Worm (Caenorhabditis elegans) whole organism, L1 larva: ENCODE results near the gene R09A8.5.

Experiments
- C16A3.4 ChIP-seq: fragments of 150-350 bp; optimal IDR thresholded peaks from 2 replicates; lab custom pipeline; 2014; ENCODE audit warnings: missing biosample characterization, missing genetic modification characterization
- Y116A8C.19 ChIP-seq: sonication (generic microtip); optimal IDR thresholded peaks from 2 replicates; lab custom pipeline; 2016; ENCODE audit warnings: missing compliant biosample characterization, missing genetic modification characterization, borderline replicate concordance
- blmp-1 ChIP-seq: fragments of 150-350 bp; optimal IDR thresholded peaks from 2 replicates; lab custom pipeline; 2014; ENCODE audit warnings: missing biosample characterization, missing genetic modification characterization
- ceh-8 ChIP-seq: fragments of 200-800 bp; sonication (Bioruptor generic); optimal IDR thresholded peaks from 2 replicates; lab custom pipeline; 2018; ENCODE audit warnings: mild to moderate bottlenecking, missing genetic modification characterization, moderate library complexity, missing compliant biosample characterization
- ces-1 ChIP-seq: fragments of 150-350 bp; optimal IDR thresholded peaks from 2 replicates; lab custom pipeline; 2014; ENCODE audit warnings: missing biosample characterization, missing genetic modification reagents, missing genetic modification characterization
- efl-1 ChIP-seq, 4 experiments: fragments of 150-350 bp; optimal IDR thresholded peaks in 3 of 4; peaks in 1 of 4; 1 replicate in 1 of 4; 2 replicates in 3 of 4; lab custom pipeline; 2014; ENCODE audit warnings: missing biosample characterization in 2 of 4, missing genetic modification characterization in 2 of 4, missing genetic modification reagents in 2 of 4
- efl-3 ChIP-seq: fragments of 200-800 bp; sonication (Bioruptor generic); optimal IDR thresholded peaks from 2 replicates; lab custom pipeline; 2018; ENCODE audit warnings: mild to moderate bottlenecking, missing genetic modification characterization, missing compliant biosample characterization
- egl-27 ChIP-seq, 2 experiments: fragments of 150-350 bp in 1 of 2; sonication (generic microtip); optimal IDR thresholded peaks; 3 replicates each; lab custom pipeline; 2017 to 2018; ENCODE audit warnings: missing biosample characterization in 2 of 2, missing genetic modification characterization in 2 of 2, missing genetic modification reagents in 2 of 2
- elt-2 ChIP-seq: sonication (generic microtip); optimal IDR thresholded peaks from 2 replicates; lab custom pipeline; 2016; ENCODE audit warnings: missing genetic modification characterization, mild to moderate bottlenecking, inconsistent platforms, missing compliant biosample characterization, missing genetic modification reagents
- elt-3 ChIP-seq, 6 experiments: fragments of 150-350 bp in 1 of 6; sonication (generic microtip); optimal IDR thresholded peaks; 2 replicates each; lab custom pipeline; 2017 to 2018; ENCODE audit warnings: missing biosample characterization in 6 of 6, missing genetic modification characterization in 6 of 6, inconsistent platforms in 1 of 6
- ets-5 ChIP-seq: fragments of 200-800 bp; sonication (Bioruptor generic); IDR thresholded peaks from 2 replicates; pipeline ENCODE4 v1.3.6; 2022; ENCODE audit warnings: missing genetic modification characterization, missing compliant biosample characterization
- fkh-4 ChIP-seq: sonication (generic microtip); optimal IDR thresholded peaks from 2 replicates; lab custom pipeline; 2016; ENCODE audit warnings: missing compliant biosample characterization, missing genetic modification characterization, borderline replicate concordance
- irx-1 ChIP-seq: sonication (generic microtip); optimal IDR thresholded peaks from 2 replicates; lab custom pipeline; 2016; ENCODE audit warnings: missing genetic modification characterization, missing compliant biosample characterization
- lin-13 ChIP-seq: fragments of 150-350 bp; optimal IDR thresholded peaks from 2 replicates; lab custom pipeline; 2014; ENCODE audit warnings: missing biosample characterization, missing genetic modification reagents, missing genetic modification characterization
- lin-14 ChIP-seq: fragments of 200-800 bp; sonication (Bioruptor generic); optimal IDR thresholded peaks from 2 replicates; lab custom pipeline; 2018; ENCODE audit warnings: mild to moderate bottlenecking, missing genetic modification characterization, moderate library complexity, missing compliant biosample characterization
- lin-15B ChIP-seq: fragments of 150-350 bp; sonication (generic microtip); optimal IDR thresholded peaks from 3 replicates; lab custom pipeline; 2014; ENCODE audit warnings: missing biosample characterization, missing genetic modification characterization
- lir-3 ChIP-seq: sonication (generic microtip); optimal IDR thresholded peaks from 2 replicates; lab custom pipeline; 2016; ENCODE audit warnings: mild to moderate bottlenecking, missing genetic modification characterization, moderate library complexity, missing compliant biosample characterization; ENCODE audit not compliant: poor library complexity
- mab-9 ChIP-seq: fragments of 200-800 bp; sonication (Bioruptor generic); IDR thresholded peaks from 2 replicates; pipeline ENCODE4 v1.3.6; 2022; ENCODE audit warnings: missing genetic modification reagents, missing genetic modification characterization, missing compliant biosample characterization
- mep-1 ChIP-seq: fragments of 150-350 bp; optimal IDR thresholded peaks from 2 replicates; lab custom pipeline; 2014; ENCODE audit warnings: missing biosample characterization, missing genetic modification characterization
- nhr-11 ChIP-seq: fragments of 150-350 bp; optimal IDR thresholded peaks from 2 replicates; lab custom pipeline; 2014; ENCODE audit warnings: missing biosample characterization, missing genetic modification characterization
- nhr-12 ChIP-seq: sonication (generic microtip); optimal IDR thresholded peaks from 2 replicates; lab custom pipeline; 2017; ENCODE audit warnings: missing biosample characterization, missing genetic modification characterization
- nhr-19 ChIP-seq: fragments of 200-800 bp; sonication (Bioruptor generic); conservative IDR thresholded peaks from 2 replicates; pipeline ENCODE4 v1.3.6; 2022; ENCODE audit warnings: missing genetic modification characterization, missing compliant biosample characterization
- nhr-20 ChIP-seq: sonication (generic microtip); optimal IDR thresholded peaks from 2 replicates; lab custom pipeline; 2016; ENCODE audit warnings: mild to moderate bottlenecking, missing genetic modification characterization, missing compliant biosample characterization
- nhr-28 ChIP-seq: fragments of 150-350 bp; optimal IDR thresholded peaks from 2 replicates; lab custom pipeline; 2014; ENCODE audit warnings: missing biosample characterization, missing genetic modification characterization
- nhr-71 ChIP-seq: sonication (generic microtip); optimal IDR thresholded peaks from 2 replicates; lab custom pipeline; 2016; ENCODE audit warnings: mild to moderate bottlenecking, missing genetic modification characterization, moderate library complexity, missing compliant biosample characterization
- nhr-85 ChIP-seq: sonication (generic microtip); peaks from one replicate; lab custom pipeline; 2016; ENCODE audit warnings: missing genetic modification characterization, inconsistent platforms, missing compliant biosample characterization
- nhr-90 ChIP-seq: sonication (generic microtip); optimal IDR thresholded peaks from 2 replicates; lab custom pipeline; 2016; ENCODE audit warnings: mild to moderate bottlenecking, missing genetic modification characterization, missing compliant biosample characterization; ENCODE audit not compliant: poor library complexity
- rnt-1 ChIP-seq: sonication (generic microtip); optimal IDR thresholded peaks from 2 replicates; lab custom pipeline; 2016; ENCODE audit warnings: mild to moderate bottlenecking, missing genetic modification characterization, moderate library complexity, missing compliant biosample characterization
- snpc-4 ChIP-seq: fragments of 150-350 bp; optimal IDR thresholded peaks from 2 replicates; lab custom pipeline; 2014; ENCODE audit warnings: missing biosample characterization, missing genetic modification characterization
- snu-23 ChIP-seq: sonication (generic microtip); optimal IDR thresholded peaks from 2 replicates; lab custom pipeline; 2016; ENCODE audit warnings: missing genetic modification characterization, missing compliant biosample characterization
- sup-37 ChIP-seq: fragments of 200-800 bp; sonication (Bioruptor generic); optimal IDR thresholded peaks from 2 replicates; lab custom pipeline; 2018; ENCODE audit warnings: mild to moderate bottlenecking, missing genetic modification characterization, missing compliant biosample characterization
- swsn-7 ChIP-seq: sonication (generic microtip); optimal IDR thresholded peaks from 2 replicates; lab custom pipeline; 2016; ENCODE audit warnings: missing genetic modification characterization, missing compliant biosample characterization
- tlp-1 ChIP-seq: fragments of 150-350 bp; optimal IDR thresholded peaks from 2 replicates; lab custom pipeline; 2014; ENCODE audit warnings: missing biosample characterization, missing genetic modification characterization
- zip-4 ChIP-seq: fragments of 200-800 bp; sonication (Bioruptor generic); optimal IDR thresholded peaks from 2 replicates; lab custom pipeline; 2018; ENCODE audit warnings: mild to moderate bottlenecking, missing genetic modification characterization, moderate library complexity, missing compliant biosample characterization

R09A8.5 gene

DNA sequence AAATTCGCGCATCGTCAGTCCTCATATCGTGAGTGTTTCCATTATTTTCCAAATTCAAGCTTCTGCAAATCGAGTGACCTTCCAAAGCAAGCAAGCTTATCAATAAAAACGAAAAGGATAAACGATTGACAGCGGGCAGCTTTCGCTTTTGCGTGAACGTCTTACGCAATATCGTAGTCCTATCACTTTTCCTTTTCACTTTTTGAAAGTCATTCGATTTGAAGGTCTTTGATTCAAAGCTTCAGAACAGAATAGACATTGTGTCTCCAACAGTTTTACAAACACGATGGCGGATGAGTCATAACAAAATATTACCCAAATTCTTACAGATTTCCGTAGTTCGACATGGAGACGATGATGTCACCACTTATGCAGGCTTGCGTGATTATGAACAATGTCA is 39.2 kb upstream of the R09A8.5 start:
- TF ChIP-seq blmp-1 (tag; lab: Kevin White, UChicago) (peak; percentile 98), ets-5 (no peak), nhr-71 (tag; lab: Kevin White, UChicago) (no peak)

DNA sequence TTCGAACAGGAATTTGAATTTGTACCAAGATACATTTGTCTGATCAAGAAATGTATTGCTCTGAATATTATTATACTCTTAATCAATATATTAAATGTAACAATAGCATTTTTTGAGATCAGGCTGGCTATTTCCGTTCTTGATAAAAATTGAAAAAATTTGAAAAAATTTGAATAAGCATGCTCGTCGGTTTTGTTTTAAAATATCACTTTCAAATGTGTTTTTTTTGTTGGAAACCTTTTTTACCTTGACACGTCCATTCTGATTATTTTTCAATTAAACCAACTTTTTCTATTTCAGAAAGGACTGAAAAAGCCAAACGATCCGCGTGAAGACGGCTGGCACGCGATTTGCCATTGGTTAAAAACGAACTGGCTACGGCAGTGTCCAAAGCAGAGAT is 38.2 kb upstream of the R09A8.5 start, which contains the start of gene adt-1:
Gene adt-1, plus strand, starts transcription at position 301 of the 400 bp plus-strand sequence.
- TF ChIP-seq egl-27 (tag; optimal IDR thresholded peaks at IDR 0.05; lab: Kevin White, UChicago) (no peak), nhr-71 (tag; lab: Kevin White, UChicago) (no peak), nhr-90 (no peak), lin-13 (GFP tag; lab: Kevin White, UChicago) (no peak), lin-14 (GFP tag; lab: Kevin White, UChicago) (no peak), snpc-4 (no peak), tlp-1 (no peak), sup-37 (GFP tag; lab: Kevin White, UChicago) (no peak), Y116A8C.19 (no peak), swsn-7 (no peak), ces-1 (GFP tag; lab: Kevin White, UChicago) (no peak), nhr-12 (no peak), ceh-8 (no peak)

DNA sequence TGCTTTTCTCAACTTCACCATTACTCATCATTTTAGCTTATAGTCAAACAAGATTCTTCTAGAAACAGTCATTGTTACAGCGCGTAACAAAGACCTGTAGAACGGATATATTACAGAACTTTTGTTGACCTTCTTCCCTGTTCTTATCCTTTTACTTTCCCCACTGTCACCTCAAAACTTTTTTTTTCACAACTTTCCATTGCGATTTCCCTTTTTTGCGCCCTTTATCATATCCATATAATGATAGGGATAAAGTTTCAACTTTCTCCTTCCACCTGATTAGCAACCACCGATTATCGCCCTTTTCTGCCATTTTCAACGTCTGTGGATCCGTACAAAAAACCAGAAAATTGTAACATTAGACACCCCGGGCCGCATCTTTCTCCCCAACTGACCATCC is 36.8 kb upstream of the R09A8.5 start:
- TF ChIP-seq blmp-1 (tag; lab: Kevin White, UChicago) (peak; percentile 94), nhr-11 (tag; lab: Kevin White, UChicago) (no peak), mab-9 (no peak), nhr-28 (tag; lab: Kevin White, UChicago) (no peak), efl-1 (optimal IDR thresholded peaks at IDR 0.05; lab: Kevin White, UChicago) (no peak), efl-1 (GFP tag; optimal IDR thresholded peaks at IDR 0.05 in 1 of 2; lab: Kevin White, UChicago) (peak in 1 of 2 experiments; percentile 61)
- TF ChIP-seq, all 84 proteins: peak for 2

ce11 chrX:12671638-12672290 is 31.4 kb upstream of the R09A8.5 start:
- TF ChIP-seq snu-23 (GFP tag; lab: Kevin White, UChicago) (peak; percentile 40), zip-4 (no peak), nhr-20 (tag; lab: Kevin White, UChicago) (peak; percentile 46), fkh-4 (tag; lab: Kevin White, UChicago) (no peak), nhr-90 (peak; percentile 14), lin-15B (tag; lab: Kevin White, UChicago) (no peak), elt-3 (tag; optimal IDR thresholded peaks at IDR 0.05; lab: Kevin White, UChicago) (no peak), tlp-1 (peak; percentile 18), ces-1 (GFP tag; lab: Kevin White, UChicago) (no peak), lir-3 (tag; lab: Kevin White, UChicago) (no peak), efl-3 (GFP tag; lab: Kevin White, UChicago) (peak; percentile 65), nhr-71 (tag; lab: Kevin White, UChicago) (peak; percentile 64), C16A3.4 (tag; lab: Kevin White, UChicago) (no peak), irx-1 (tag; lab: Kevin White, UChicago) (no peak), nhr-19 (GFP tag; lab: Robert Waterston, UW) (peak; percentile 28; the same call in 1 of the 2 replicates), mep-1 (tag; lab: Kevin White, UChicago) (peak; percentile 34), nhr-85 (tag; lab: Kevin White, UChicago) (peak; percentile 96), rnt-1 (tag; lab: Kevin White, UChicago) (peak; percentile 75), lin-14 (GFP tag; lab: Kevin White, UChicago) (peak; percentile 59), elt-2 (peak; percentile 2)
